Worm (Caenorhabditis elegans): ENCODE measurements around the gene ZK380.2.

ce11 chrX:1601563-1601962, 29.7 kb upstream of the ZK380.2 start:
- TF ChIP-seq him-1 (tag; optimal IDR thresholded peaks at IDR 0.05), result no peak
- TF ChIP-seq dao-5 (tag; optimal IDR thresholded peaks at IDR 0.05), result no peak

Data from whole organism, L4/young adult.